Worm (Caenorhabditis elegans) whole organism, mixed stage, embryonic: ENCODE data around the gene nhr-282.

Source experiments
- ces-1 ChIP-seq: fragments of 150-350 bp; optimal IDR thresholded peaks from 2 replicates; lab custom pipeline; 2014; ENCODE audit warnings: missing biosample characterization, missing genetic modification reagents, missing genetic modification characterization
- elt-3 ChIP-seq: fragments of 150-350 bp; optimal IDR thresholded peaks from 2 replicates; lab custom pipeline; 2014; ENCODE audit warnings: missing biosample characterization, missing genetic modification characterization
- lin-13 ChIP-seq: fragments of 150-350 bp; optimal IDR thresholded peaks from 2 replicates; lab custom pipeline; 2014; ENCODE audit warnings: missing biosample characterization, missing genetic modification characterization
- lsy-2 ChIP-seq: fragments of 150-350 bp; optimal IDR thresholded peaks from 2 replicates; lab custom pipeline; 2014; ENCODE audit warnings: missing biosample characterization, missing genetic modification characterization
- mab-5 ChIP-seq: fragments of 150-350 bp; optimal IDR thresholded peaks from 2 replicates; lab custom pipeline; 2014; ENCODE audit warnings: missing biosample characterization, missing genetic modification characterization
- mep-1 ChIP-seq: fragments of 150-350 bp; optimal IDR thresholded peaks from 2 replicates; lab custom pipeline; 2017; ENCODE audit warnings: missing biosample characterization, missing genetic modification reagents, missing genetic modification characterization, inconsistent platforms
- nhr-12 ChIP-seq: fragments of 150-350 bp; optimal IDR thresholded peaks from 2 replicates; lab custom pipeline; 2014; ENCODE audit warnings: missing biosample characterization, missing genetic modification characterization
- nhr-28 ChIP-seq: fragments of 150-350 bp; optimal IDR thresholded peaks from 2 replicates; lab custom pipeline; 2014; ENCODE audit warnings: missing biosample characterization, missing genetic modification characterization
- pha-4 ChIP-seq: fragments of 150-350 bp; optimal IDR thresholded peaks from 2 replicates; lab custom pipeline; 2018; ENCODE audit warnings: missing biosample characterization, missing genetic modification reagents, missing genetic modification characterization
- sem-2 ChIP-seq: fragments of 200-800 bp; sonication (Bioruptor generic); optimal IDR thresholded peaks from 2 replicates; lab custom pipeline; 2018; ENCODE audit warnings: mild to moderate bottlenecking, missing genetic modification characterization, missing compliant biosample characterization
- snpc-4 ChIP-seq: fragments of 150-350 bp; optimal IDR thresholded peaks from 2 replicates; lab custom pipeline; 2014; ENCODE audit warnings: missing biosample characterization, missing genetic modification characterization
- sptf-1 ChIP-seq: sonication (generic microtip); optimal IDR thresholded peaks from 2 replicates; lab custom pipeline; 2017; ENCODE audit warnings: mild to moderate bottlenecking, missing genetic modification characterization, moderate library complexity, missing compliant biosample characterization
- ztf-11 ChIP-seq: fragments of 150-350 bp; optimal IDR thresholded peaks from 2 replicates; lab custom pipeline; 2014; ENCODE audit warnings: missing biosample characterization, missing genetic modification characterization

- TF ChIP-seq ztf-11 (tag; lab: Kevin White, UChicago) (no peak), elt-3 (no peak), mep-1 (tag; lab: Kevin White, UChicago) (no peak), pha-4 (tag; lab: Kevin White, UChicago) (no peak), mab-5 (no peak), nhr-12 (tag; lab: Kevin White, UChicago) (no peak), ces-1 (GFP tag; lab: Kevin White, UChicago) (no peak), lsy-2 (tag; lab: Kevin White, UChicago) (no peak), snpc-4 (tag; lab: Kevin White, UChicago) (no peak), sem-2 (no peak), sptf-1 (no peak), lin-13 (tag; lab: Kevin White, UChicago) (no peak), nhr-28 (tag; lab: Kevin White, UChicago) (no peak)
Observed at ce11 chrV:15773941-15774340, 38.1 kb upstream of the nhr-282 start.
